Worm (Caenorhabditis elegans): ENCODE data around the gene F21A3.3.

F21A3.3 gene

ce11 chrV:15512856-15513756 lies 4.4 kb upstream of the F21A3.3 start (continued):
- TF ChIP-seq Y95B8A.8 (GFP tag; IDR thresholded peaks at IDR 0.05) (no peak), sptf-2 (GFP tag; optimal IDR thresholded peaks at IDR 0.05) (no peak), ceh-27 (GFP tag; optimal IDR thresholded peaks at IDR 0.05) (peak; percentile 37), hsf-1 (GFP tag; IDR thresholded peaks at IDR 0.05) (peak; percentile 77), lin-35 (GFP tag; optimal IDR thresholded peaks at IDR 0.05) (peak in 1 of 3 experiments; percentile 32), F37B4.10 (GFP tag; IDR thresholded peaks at IDR 0.05) (no peak), Y53F4B.3 (GFP tag; IDR thresholded peaks at IDR 0.05) (no peak), gei-17 (GFP tag; optimal IDR thresholded peaks at IDR 0.05) (no peak), him-1 (tag; optimal IDR thresholded peaks at IDR 0.05) (no peak), nhr-80 (tag; optimal IDR thresholded peaks at IDR 0.05) (no peak), unc-62 (GFP tag; optimal IDR thresholded peaks at IDR 0.05) (no peak), mcd-1 (GFP tag; IDR thresholded peaks at IDR 0.05) (peak; percentile 38; the same call in 1 of the 2 replicates), D2030.7 (GFP tag; IDR thresholded peaks at IDR 0.05) (no peak; the same call in 1 of the 2 replicates), tbx-9 (tag; optimal IDR thresholded peaks at IDR 0.05; ENCODE audit: borderline replicate concordance) (no peak), ztf-22 (GFP tag; optimal IDR thresholded peaks at IDR 0.05) (no peak), ccch-3 (GFP tag; optimal IDR thresholded peaks at IDR 0.05) (no peak), chd-7 (tag; optimal IDR thresholded peaks at IDR 0.05) (no peak), snpc-4 (GFP tag; optimal IDR thresholded peaks at IDR 0.05) (no peak), snpc-4 (tag; optimal IDR thresholded peaks at IDR 0.05) (peak in 2 of 4 experiments; percentile 6 to 23), efl-1 (GFP tag; optimal IDR thresholded peaks at IDR 0.05) (no peak), die-1 (tag; optimal IDR thresholded peaks at IDR 0.05) (peak; percentile 20), nfyb-1 (GFP tag; IDR thresholded peaks at IDR 0.05) (no peak), egl-44 (GFP tag; IDR thresholded peaks at IDR 0.05) (no peak), ZK185.1 (tag; optimal IDR thresholded peaks at IDR 0.05; ENCODE audit: poor library complexity, severe bottlenecking) (no peak), mxl-1 (tag; optimal IDR thresholded peaks at IDR 0.05) (no peak), mel-28 (tag; optimal IDR thresholded peaks at IDR 0.05; ENCODE audit: borderline replicate concordance) (no peak), T26A5.8 (tag; optimal IDR thresholded peaks at IDR 0.05) (no peak), F23B12.7 (tag; optimal IDR thresholded peaks at IDR 0.05; ENCODE audit: insufficient read depth) (no peak), ztf-25 (GFP tag; IDR thresholded peaks at IDR 0.05) (no peak), B0336.3 (GFP tag; IDR thresholded peaks at IDR 0.05) (peak; percentile 96), madf-8 (GFP tag; conservative IDR thresholded peaks at IDR 0.05) (no peak), aptf-3 (GFP tag; IDR thresholded peaks at IDR 0.05) (no peak), F49E8.2 (tag; optimal IDR thresholded peaks at IDR 0.05; ENCODE audit: insufficient read depth) (peak; percentile 84), rpc-1 (optimal IDR thresholded peaks at IDR 0.05) (no peak), rpc-1 (tag; optimal IDR thresholded peaks at IDR 0.05) (no peak), sea-2 (GFP tag; IDR thresholded peaks at IDR 0.05) (no peak), ztf-26 (tag; optimal IDR thresholded peaks at IDR 0.05) (no peak), bed-2 (GFP tag; IDR thresholded peaks at IDR 0.05) (no peak), mes-4 (tag; optimal IDR thresholded peaks at IDR 0.05) (no peak), attf-5 (GFP tag; optimal IDR thresholded peaks at IDR 0.05) (peak; percentile 19), fkh-3 (tag; optimal IDR thresholded peaks at IDR 0.05) (no peak), hlh-26 (GFP tag; conservative IDR thresholded peaks at IDR 0.05) (0 out of 2 replicates have a peak, but pooled peaks have one; percentile 65), tbp1 (GFP tag; optimal IDR thresholded peaks at IDR 0.05) (peak; percentile 41), F52B5.7 (tag; optimal IDR thresholded peaks at IDR 0.05) (no peak), nfya-2 (GFP tag; IDR thresholded peaks at IDR 0.05) (no peak), hlh-12 (tag; optimal IDR thresholded peaks at IDR 0.05) (no peak), cebp-2 (GFP tag; IDR thresholded peaks at IDR 0.05) (no peak), zfh-2 (GFP tag; conservative IDR thresholded peaks at IDR 0.05) (peak; percentile 62)

All from whole organism, young adult.